Worm (Caenorhabditis elegans): ENCODE data around the gene ent-2.
A peak's percentile ranks its signal among the peaks of the same experiment; 100 is the strongest.

ent-2 gene

ce11 chrX:15567986-15568940 is 32.6 kb upstream of the ent-2 start, which contains the start of gene dyn-1:
dyn-1 (plus strand) TSS chrX:15568890.
- peak; percentile 28 to 29 for TF ChIP-seq mdl-1 (tag; optimal IDR thresholded peaks at IDR 0.05)
- TF ChIP-seq unc-62 (GFP tag; optimal IDR thresholded peaks at IDR 0.05): no peak
- no peak for TF ChIP-seq nhr-11 (tag; optimal IDR thresholded peaks at IDR 0.05)
- peak; percentile 68 for TF ChIP-seq nhr-129 (tag; optimal IDR thresholded peaks at IDR 0.05)
- no peak for TF ChIP-seq lin-39 (tag; optimal IDR thresholded peaks at IDR 0.05)
- TF ChIP-seq lsy-2 (tag; optimal IDR thresholded peaks at IDR 0.05): peak; percentile 26 to 75
- peak; percentile 48 for TF ChIP-seq blmp-1 (tag; optimal IDR thresholded peaks at IDR 0.05; ENCODE audit: insufficient read depth)
- peak; percentile 26 for TF ChIP-seq lin-11 (tag; optimal IDR thresholded peaks at IDR 0.05)
- no peak for TF ChIP-seq ceh-16 (tag; optimal IDR thresholded peaks at IDR 0.05)
- TF ChIP-seq F13H6.1 (tag; optimal IDR thresholded peaks at IDR 0.05): peak; percentile 52
- peak; percentile 11 for TF ChIP-seq zag-1 (tag; optimal IDR thresholded peaks at IDR 0.05)
- TF ChIP-seq nhr-10 (tag; optimal IDR thresholded peaks at IDR 0.05): no peak
- TF ChIP-seq sma-9 (GFP tag; optimal IDR thresholded peaks at IDR 0.05): peak; percentile 58
- no peak for TF ChIP-seq sma-9 (tag; optimal IDR thresholded peaks at IDR 0.05)
- TF ChIP-seq sem-4 (tag; optimal IDR thresholded peaks at IDR 0.05): peak; percentile 67
- TF ChIP-seq nhr-21 (tag; optimal IDR thresholded peaks at IDR 0.05): peak; percentile 63
- no peak for TF ChIP-seq elt-3 (tag; optimal IDR thresholded peaks at IDR 0.05)
- TF ChIP-seq dmd-4 (tag; optimal IDR thresholded peaks at IDR 0.05): no peak
- TF ChIP-seq ztf-11 (tag; optimal IDR thresholded peaks at IDR 0.05): no peak
- TF ChIP-seq R02D3.7 (tag; optimal IDR thresholded peaks at IDR 0.05): no peak
- no peak for TF ChIP-seq snpc-4 (tag; optimal IDR thresholded peaks at IDR 0.05)
- no peak for TF ChIP-seq skn-1 (tag; optimal IDR thresholded peaks at IDR 0.05)
- TF ChIP-seq unc-55 (GFP tag; optimal IDR thresholded peaks at IDR 0.05): peak; percentile 39
- TF ChIP-seq ama-1 (optimal IDR thresholded peaks at IDR 0.05): no peak
- TF ChIP-seq ceh-82 (tag; optimal IDR thresholded peaks at IDR 0.05): no peak
- TF ChIP-seq fos-1 (tag; optimal IDR thresholded peaks at IDR 0.05): peak; percentile 99
- TF ChIP-seq nhr-237 (tag; optimal IDR thresholded peaks at IDR 0.05): no peak
- no peak for TF ChIP-seq nhr-6 (tag; optimal IDR thresholded peaks at IDR 0.05)
- TF ChIP-seq mbf-1 (tag; optimal IDR thresholded peaks at IDR 0.05): no peak
- peak; percentile 32 for TF ChIP-seq mab-5 (tag; optimal IDR thresholded peaks at IDR 0.05)
- TF ChIP-seq nhr-23 (tag; optimal IDR thresholded peaks at IDR 0.05): no peak
- TF ChIP-seq nhr-25 (tag; optimal IDR thresholded peaks at IDR 0.05): peak; percentile 81
- TF ChIP-seq egl-27 (tag; optimal IDR thresholded peaks at IDR 0.05): peak; percentile 54
- TF ChIP-seq gmeb-1 (tag; optimal IDR thresholded peaks at IDR 0.05): peak; percentile 31
- TF ChIP-seq nhr-12 (tag; optimal IDR thresholded peaks at IDR 0.05): no peak
- TF ChIP-seq ztf-4 (tag; optimal IDR thresholded peaks at IDR 0.05): no peak
- TF ChIP-seq lin-13 (GFP tag; optimal IDR thresholded peaks at IDR 0.05): peak; percentile 61
- no peak for TF ChIP-seq nhr-77 (tag; optimal IDR thresholded peaks at IDR 0.05)
- TF ChIP-seq C34F6.9 (tag; optimal IDR thresholded peaks at IDR 0.05): peak; percentile 47
- TF ChIP-seq crh-2 (tag; optimal IDR thresholded peaks at IDR 0.05): peak; percentile 80
- TF ChIP-seq sma-3 (GFP tag; optimal IDR thresholded peaks at IDR 0.05): peak; percentile 81
- no peak for TF ChIP-seq peb-1 (tag; optimal IDR thresholded peaks at IDR 0.05)
- TF ChIP-seq Y55F3AM.14 (GFP tag; optimal IDR thresholded peaks at IDR 0.05): peak; percentile 51

ce11 chrX:15569633-15570032 is 31.2 kb upstream of the ent-2 start:
- TF ChIP-seq R02D3.7 (tag; optimal IDR thresholded peaks at IDR 0.05) (no peak), mab-5 (tag; optimal IDR thresholded peaks at IDR 0.05) (no peak), ceh-16 (tag; optimal IDR thresholded peaks at IDR 0.05) (no peak), fos-1 (tag; optimal IDR thresholded peaks at IDR 0.05) (no peak), sma-3 (GFP tag; optimal IDR thresholded peaks at IDR 0.05) (no peak), zag-1 (tag; optimal IDR thresholded peaks at IDR 0.05) (no peak), mdl-1 (tag; optimal IDR thresholded peaks at IDR 0.05) (no peak), nhr-129 (tag; optimal IDR thresholded peaks at IDR 0.05) (no peak), crh-2 (tag; optimal IDR thresholded peaks at IDR 0.05) (no peak), ceh-82 (tag; optimal IDR thresholded peaks at IDR 0.05) (no peak), ztf-4 (tag; optimal IDR thresholded peaks at IDR 0.05) (no peak), ztf-11 (tag; optimal IDR thresholded peaks at IDR 0.05) (no peak), egl-27 (tag; optimal IDR thresholded peaks at IDR 0.05) (no peak), aly-2 (tag; optimal IDR thresholded peaks at IDR 0.05) (no peak), Y55F3AM.14 (GFP tag; optimal IDR thresholded peaks at IDR 0.05) (no peak), gmeb-1 (tag; optimal IDR thresholded peaks at IDR 0.05) (no peak), unc-55 (GFP tag; optimal IDR thresholded peaks at IDR 0.05) (no peak)
